Worm (Caenorhabditis elegans): Measurements from ENCODE around the gene C15B12.2.

- TF ChIP-seq ets-4 (tag; optimal IDR thresholded peaks at IDR 0.05): no peak
- no peak for TF ChIP-seq hlh-30 (tag; optimal IDR thresholded peaks at IDR 0.05; ENCODE audit: insufficient read depth)
- TF ChIP-seq pqm-1 (tag; optimal IDR thresholded peaks at IDR 0.05): no peak
- no peak for TF ChIP-seq ceh-9 (tag; optimal IDR thresholded peaks at IDR 0.05)
- no peak for TF ChIP-seq sox-2 (GFP tag; IDR thresholded peaks at IDR 0.05)
- no peak for TF ChIP-seq ttx-3 (tag; optimal IDR thresholded peaks at IDR 0.05)
- no peak for TF ChIP-seq ceh-34 (tag; optimal IDR thresholded peaks at IDR 0.05)
- no peak for TF ChIP-seq hlh-6 (tag; optimal IDR thresholded peaks at IDR 0.05)
These were observed 8.1 kb upstream of the C15B12.2 start, which contains the start of gene nas-33 for ce11 chrX:6455157-6455556.
